Worm (Caenorhabditis elegans): ENCODE measurements around the gene ZC443.4.

- TF ChIP-seq W03F9.2 (tag; optimal IDR thresholded peaks at IDR 0.05) (no peak), him-1 (tag; optimal IDR thresholded peaks at IDR 0.05) (no peak)
Observed at ce11 chrV:12792752-12793151, 26.9 kb downstream of the ZC443.4 start, which contains the start of gene ugt-5.

Data from whole organism, L4/young adult.